Worm (Caenorhabditis elegans): ENCODE results near the gene tig-2.

DNA sequence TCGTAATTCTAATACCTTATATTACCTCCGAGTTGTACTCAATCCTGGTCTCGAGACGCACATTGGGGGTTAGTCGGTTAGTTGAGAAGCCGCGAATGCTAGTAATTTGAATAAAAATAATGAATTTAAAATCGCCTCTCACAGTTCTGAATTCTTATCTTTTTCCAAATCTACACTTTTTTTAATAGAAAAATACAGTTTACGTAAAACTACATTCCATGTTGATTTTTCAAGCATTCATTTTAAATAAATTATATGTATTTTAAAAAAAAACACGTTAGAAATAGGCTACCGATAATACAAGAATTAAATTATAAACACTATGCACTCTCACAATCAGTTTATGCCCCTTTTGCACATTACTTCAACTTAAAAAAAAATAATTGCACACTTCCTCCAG lies 39.7 kb upstream of the tig-2 start, which contains the start of gene C18G1.9:
- TF ChIP-seq him-1 (tag; optimal IDR thresholded peaks at IDR 0.05): no peak
- TF ChIP-seq W03F9.2 (tag; optimal IDR thresholded peaks at IDR 0.05): no peak
